In genomic region chrX:6410177-6410765, ce11 we compare ENCODE assay signal across 4 worm cellular contexts.
TF ChIP-seq lines count a peak whose summit lies in the region.

Gene mup-2, minus strand, starts transcription at chrX:6410227.

TF ChIP-seq in whole organism, L1 larva, 84 proteins besides CTCF, POLR2A, EP300 and RAD21 (continued from another document):
- TF ChIP-seq nhr-71 (tag; optimal IDR thresholded peaks at IDR 0.05; lab: Kevin White, UChicago) (peak; percentile 89), irx-1 (tag; optimal IDR thresholded peaks at IDR 0.05; lab: Kevin White, UChicago) (peak; percentile 7), sup-37 (GFP tag; optimal IDR thresholded peaks at IDR 0.05; lab: Kevin White, UChicago) (peak; percentile 9), pqm-1 (tag; optimal IDR thresholded peaks at IDR 0.05; lab: Kevin White, UChicago) (no peak), lin-14 (GFP tag; optimal IDR thresholded peaks at IDR 0.05; lab: Kevin White, UChicago) (peak; percentile 80), unc-98 (GFP tag; IDR thresholded peaks at IDR 0.05; lab: Robert Waterston, UW) (peak; percentile 30; the same call in 1 of the 2 replicates), ceh-90 (tag; optimal IDR thresholded peaks at IDR 0.05; lab: Kevin White, UChicago) (no peak), nhr-20 (tag; optimal IDR thresholded peaks at IDR 0.05; lab: Kevin White, UChicago) (peak; percentile 50), nhr-19 (GFP tag; conservative IDR thresholded peaks at IDR 0.05; lab: Robert Waterston, UW) (peak; percentile 62), dsc-1 (tag; optimal IDR thresholded peaks at IDR 0.05; lab: Kevin White, UChicago) (peak; percentile 88), pax-3 (tag; optimal IDR thresholded peaks at IDR 0.05; lab: Kevin White, UChicago) (no peak), efl-1 (optimal IDR thresholded peaks at IDR 0.05; lab: Kevin White, UChicago) (peak in 1 of 2 experiments; percentile 21), efl-1 (GFP tag; optimal IDR thresholded peaks at IDR 0.05 in 1 of 2; lab: Kevin White, UChicago) (peak in 1 of 2 experiments; percentile 0), ztf-4 (tag; optimal IDR thresholded peaks at IDR 0.05; lab: Kevin White, UChicago) (peak; percentile 7), jun-1 (tag; optimal IDR thresholded peaks at IDR 0.05; lab: Kevin White, UChicago) (no peak), snu-23 (GFP tag; optimal IDR thresholded peaks at IDR 0.05; lab: Kevin White, UChicago) (peak; percentile 61), nhr-47 (tag; optimal IDR thresholded peaks at IDR 0.05; lab: Kevin White, UChicago) (peak; percentile 18), nhr-28 (tag; optimal IDR thresholded peaks at IDR 0.05; lab: Kevin White, UChicago) (no peak), lin-39 (tag; optimal IDR thresholded peaks at IDR 0.05; lab: Kevin White, UChicago) (peak; percentile 2), unc-86 (tag; optimal IDR thresholded peaks at IDR 0.05; lab: Kevin White, UChicago) (no peak), C16A3.4 (tag; optimal IDR thresholded peaks at IDR 0.05; lab: Kevin White, UChicago) (no peak), mab-9 (GFP tag; IDR thresholded peaks at IDR 0.05; lab: Robert Waterston, UW) (no peak), fkh-4 (tag; optimal IDR thresholded peaks at IDR 0.05; lab: Kevin White, UChicago; ENCODE audit: borderline replicate concordance) (peak; percentile 13), unc-130 (tag; optimal IDR thresholded peaks at IDR 0.05; lab: Kevin White, UChicago) (peak; percentile 50)

TF ChIP-seq in whole organism, L3 larva, 47 proteins besides CTCF, POLR2A, EP300 and RAD21 (continued from another document):
- TF ChIP-seq tbx-2 (tag; optimal IDR thresholded peaks at IDR 0.05; lab: Kevin White, UChicago) = no peak

TF ChIP-seq in whole organism, L4 larva, 104 proteins besides CTCF, POLR2A, EP300 and RAD21 (continued from another document):
- TF ChIP-seq ZK546.5 (tag; optimal IDR thresholded peaks at IDR 0.05; lab: Kevin White, UChicago) = no peak
- no peak for TF ChIP-seq nhr-28 (tag; optimal IDR thresholded peaks at IDR 0.05; lab: Kevin White, UChicago)
- TF ChIP-seq spr-1 (tag; optimal IDR thresholded peaks at IDR 0.05; lab: Kevin White, UChicago) = no peak
- no peak for TF ChIP-seq php-3 (GFP tag; IDR thresholded peaks at IDR 0.05; lab: Robert Waterston, UW)
- TF ChIP-seq ceh-82 (tag; optimal IDR thresholded peaks at IDR 0.05; lab: Kevin White, UChicago) = no peak
- peak; percentile 12; the same call in 1 of the 2 replicates for TF ChIP-seq dmd-6 (GFP tag; IDR thresholded peaks at IDR 0.05; lab: Robert Waterston, UW)
- TF ChIP-seq egl-27 (tag; optimal IDR thresholded peaks at IDR 0.05; lab: Kevin White, UChicago) = no peak
- TF ChIP-seq nhr-48 (tag; optimal IDR thresholded peaks at IDR 0.05; lab: Kevin White, UChicago) = no peak
- peak in 1 of 2 experiments; percentile 93 for TF ChIP-seq daf-16 (GFP tag; optimal IDR thresholded peaks at IDR 0.05; lab: Kevin White, UChicago)
- TF ChIP-seq daf-16 (tag; optimal IDR thresholded peaks at IDR 0.05; lab: Kevin White, UChicago) = no peak
- TF ChIP-seq mxl-3 (GFP tag; optimal IDR thresholded peaks at IDR 0.05; lab: Kevin White, UChicago) = peak; percentile 12

TF ChIP-seq in whole organism, late embryonic, 69 proteins besides CTCF, POLR2A, EP300 and RAD21 (continued from another document):
- TF ChIP-seq ama-1 (optimal IDR thresholded peaks at IDR 0.05; lab: Kevin White, UChicago) (no peak), pax-1 (tag; optimal IDR thresholded peaks at IDR 0.05; lab: Kevin White, UChicago) (no peak), che-1 (tag; optimal IDR thresholded peaks at IDR 0.05; lab: Kevin White, UChicago) (no peak), rnt-1 (tag; optimal IDR thresholded peaks at IDR 0.05; lab: Kevin White, UChicago) (peak; percentile 43), C38D4.7 (GFP tag; optimal IDR thresholded peaks at IDR 0.05; lab: Kevin White, UChicago) (no peak), mec-3 (tag; optimal IDR thresholded peaks at IDR 0.05; lab: Kevin White, UChicago; ENCODE audit: borderline replicate concordance) (no peak), ceh-30 (tag; optimal IDR thresholded peaks at IDR 0.05; lab: Kevin White, UChicago) (no peak), ceh-24 (tag; optimal IDR thresholded peaks at IDR 0.05; lab: Kevin White, UChicago) (no peak), tbx-2 (tag; optimal IDR thresholded peaks at IDR 0.05; lab: Kevin White, UChicago) (no peak), gmeb-2 (tag; optimal IDR thresholded peaks at IDR 0.05; lab: Kevin White, UChicago) (no peak), ttx-3 (tag; optimal IDR thresholded peaks at IDR 0.05; lab: Kevin White, UChicago) (no peak), Y22D7AL.16 (tag; optimal IDR thresholded peaks at IDR 0.05; lab: Kevin White, UChicago) (no peak), fkh-10 (GFP tag; optimal IDR thresholded peaks at IDR 0.05; lab: Kevin White, UChicago) (no peak), ceh-45 (GFP tag; IDR thresholded peaks at IDR 0.05; lab: Robert Waterston, UW) (no peak), ceh-22 (tag; optimal IDR thresholded peaks at IDR 0.05; lab: Kevin White, UChicago) (no peak), elt-2 (tag; optimal IDR thresholded peaks at IDR 0.05; lab: Kevin White, UChicago) (no peak), pha-2 (tag; optimal IDR thresholded peaks at IDR 0.05; lab: Kevin White, UChicago) (no peak), nhr-11 (tag; optimal IDR thresholded peaks at IDR 0.05; lab: Kevin White, UChicago) (no peak), pqm-1 (tag; optimal IDR thresholded peaks at IDR 0.05; lab: Kevin White, UChicago) (no peak), syd-9 (tag; optimal IDR thresholded peaks at IDR 0.05; lab: Kevin White, UChicago) (peak; percentile 32), ref-2 (tag; optimal IDR thresholded peaks at IDR 0.05; lab: Kevin White, UChicago) (no peak), tbx-7 (tag; optimal IDR thresholded peaks at IDR 0.05; lab: Kevin White, UChicago) (no peak), ceh-19 (GFP tag; optimal IDR thresholded peaks at IDR 0.05; lab: Kevin White, UChicago) (no peak), dve-1 (tag; optimal IDR thresholded peaks at IDR 0.05; lab: Kevin White, UChicago) (no peak), ceh-18 (tag; optimal IDR thresholded peaks at IDR 0.05; lab: Kevin White, UChicago) (peak; percentile 89), pha-4 (tag; optimal IDR thresholded peaks at IDR 0.05; lab: Kevin White, UChicago) (no peak), sdc-2 (tag; optimal IDR thresholded peaks at IDR 0.05; lab: Kevin White, UChicago) (no peak), hlh-15 (tag; optimal IDR thresholded peaks at IDR 0.05; lab: Kevin White, UChicago) (no peak), ceh-14 (tag; optimal IDR thresholded peaks at IDR 0.05; lab: Kevin White, UChicago) (peak; percentile 24)
TF ChIP-seq in whole organism, late embryonic: peak in this region for 9.
